Worm (Caenorhabditis elegans) whole organism, L2 larva: Measurements from ENCODE around the gene lgc-14.

Source experiments
- F13H6.1 ChIP-seq: sonication (generic microtip); optimal IDR thresholded peaks from 2 replicates; lab custom pipeline; 2016; ENCODE audit warnings: missing genetic modification characterization, missing compliant biosample characterization
- Y55F3AM.14 ChIP-seq: fragments of 200-800 bp; sonication (Bioruptor generic); optimal IDR thresholded peaks from 2 replicates; lab custom pipeline; 2018; ENCODE audit warnings: mild to moderate bottlenecking, missing genetic modification characterization, missing compliant biosample characterization
- alr-1 ChIP-seq: fragments of 150-350 bp; optimal IDR thresholded peaks from 2 replicates; lab custom pipeline; 2014; ENCODE audit warnings: missing biosample characterization, missing genetic modification characterization
- aly-2 ChIP-seq: fragments of 150-350 bp; optimal IDR thresholded peaks from 2 replicates; lab custom pipeline; 2014; ENCODE audit warnings: missing biosample characterization, missing genetic modification characterization
- ama-1 ChIP-seq: fragments of 150-350 bp; optimal IDR thresholded peaks from 2 replicates; lab custom pipeline; 2018; ENCODE audit warnings: inconsistent platforms
- ceh-16 ChIP-seq: fragments of 150-350 bp; optimal IDR thresholded peaks from 2 replicates; lab custom pipeline; 2014; ENCODE audit warnings: missing biosample characterization, missing genetic modification characterization
- ceh-82 ChIP-seq: fragments of 150-350 bp; optimal IDR thresholded peaks from 2 replicates; lab custom pipeline; 2014; ENCODE audit warnings: missing biosample characterization, missing genetic modification characterization
- crh-2 ChIP-seq: sonication (generic microtip); optimal IDR thresholded peaks from 2 replicates; lab custom pipeline; 2017; ENCODE audit warnings: missing biosample characterization, missing genetic modification characterization
- dmd-4 ChIP-seq: sonication (generic microtip); optimal IDR thresholded peaks from 2 replicates; lab custom pipeline; 2017; ENCODE audit warnings: missing biosample characterization, missing genetic modification characterization
- elt-3 ChIP-seq: sonication (generic microtip); optimal IDR thresholded peaks from 2 replicates; lab custom pipeline; 2017; ENCODE audit warnings: missing biosample characterization, missing genetic modification characterization
- gmeb-1 ChIP-seq: fragments of 150-350 bp; optimal IDR thresholded peaks from 2 replicates; lab custom pipeline; 2014; ENCODE audit warnings: missing biosample characterization, missing genetic modification characterization
- lin-13 ChIP-seq: fragments of 150-350 bp; optimal IDR thresholded peaks from 2 replicates; lab custom pipeline; 2014; ENCODE audit warnings: missing biosample characterization, missing genetic modification reagents, missing genetic modification characterization
- lin-39 ChIP-seq: fragments of 150-350 bp; optimal IDR thresholded peaks from 2 replicates; lab custom pipeline; 2014; ENCODE audit warnings: missing biosample characterization, missing genetic modification reagents, missing genetic modification characterization
- lsy-2 ChIP-seq, 2 experiments: fragments of 150-350 bp in 1 of 2; sonication (generic microtip) in 1 of 2; optimal IDR thresholded peaks; 2 replicates each; lab custom pipeline; 2014 to 2017; ENCODE audit warnings: missing biosample characterization in 2 of 2, missing genetic modification characterization in 2 of 2
- mdl-1 ChIP-seq, 2 experiments: fragments of 150-350 bp in 1 of 2; sonication (generic microtip) in 1 of 2; optimal IDR thresholded peaks; 2 replicates each; lab custom pipeline; 2017; ENCODE audit warnings: missing biosample characterization in 2 of 2, missing genetic modification characterization in 2 of 2
- nhr-10 ChIP-seq: sonication (generic microtip); optimal IDR thresholded peaks from 2 replicates; lab custom pipeline; 2017; ENCODE audit warnings: missing biosample characterization, missing genetic modification characterization
- nhr-11 ChIP-seq: fragments of 150-350 bp; optimal IDR thresholded peaks from 2 replicates; lab custom pipeline; 2014; ENCODE audit warnings: missing biosample characterization, missing genetic modification characterization
- nhr-129 ChIP-seq: fragments of 150-350 bp; optimal IDR thresholded peaks from 2 replicates; lab custom pipeline; 2014; ENCODE audit warnings: missing biosample characterization, missing genetic modification characterization
- nhr-23 ChIP-seq: fragments of 150-350 bp; optimal IDR thresholded peaks from 2 replicates; lab custom pipeline; 2014; ENCODE audit warnings: missing biosample characterization, missing genetic modification reagents, missing genetic modification characterization
- nhr-25 ChIP-seq: fragments of 150-350 bp; sonication (generic microtip); optimal IDR thresholded peaks from 3 replicates; lab custom pipeline; 2014; ENCODE audit warnings: missing biosample characterization, missing genetic modification characterization
- nhr-6 ChIP-seq: fragments of 150-350 bp; optimal IDR thresholded peaks from 2 replicates; lab custom pipeline; 2014; ENCODE audit warnings: missing biosample characterization, missing genetic modification characterization
- nhr-77 ChIP-seq: fragments of 150-350 bp; optimal IDR thresholded peaks from 2 replicates; lab custom pipeline; 2014; ENCODE audit warnings: missing biosample characterization, missing genetic modification characterization
- peb-1 ChIP-seq: fragments of 150-350 bp; optimal IDR thresholded peaks from 2 replicates; lab custom pipeline; 2014; ENCODE audit warnings: missing biosample characterization, missing genetic modification characterization
- sem-4 ChIP-seq: fragments of 150-350 bp; optimal IDR thresholded peaks from 2 replicates; lab custom pipeline; 2014; ENCODE audit warnings: missing biosample characterization, missing genetic modification reagents, missing genetic modification characterization
- skn-1 ChIP-seq: sonication (generic microtip); optimal IDR thresholded peaks from 2 replicates; lab custom pipeline; 2017; ENCODE audit warnings: missing biosample characterization, missing genetic modification characterization
- snpc-4 ChIP-seq: fragments of 150-350 bp; optimal IDR thresholded peaks from 2 replicates; lab custom pipeline; 2014; ENCODE audit warnings: missing biosample characterization, missing genetic modification characterization
- unc-55 ChIP-seq: fragments of 150-350 bp; sonication (generic microtip); optimal IDR thresholded peaks from 3 replicates; lab custom pipeline; 2014; ENCODE audit warnings: missing biosample characterization, missing genetic modification reagents, missing genetic modification characterization
- unc-62 ChIP-seq: fragments of 150-350 bp; optimal IDR thresholded peaks from 2 replicates; lab custom pipeline; 2014; ENCODE audit warnings: missing biosample characterization, missing genetic modification reagents, missing genetic modification characterization
- ztf-1 ChIP-seq: fragments of 200-800 bp; sonication (Bioruptor generic); conservative IDR thresholded peaks from 2 replicates; pipeline ENCODE4 v1.3.6; 2022; ENCODE audit warnings: missing genetic modification characterization, missing compliant biosample characterization
- ztf-11 ChIP-seq: sonication (generic microtip); optimal IDR thresholded peaks from 2 replicates; lab custom pipeline; 2017; ENCODE audit warnings: missing biosample characterization, missing genetic modification characterization

Gene lgc-14

ce11 chrX:12081250-12081649, 30.1 kb upstream of the lgc-14 start:
- no peak for TF ChIP-seq ztf-1 (GFP tag; lab: Robert Waterston, UW)
- TF ChIP-seq nhr-25 = no peak
- no peak for TF ChIP-seq lin-39 (tag; lab: Kevin White, UChicago)
- TF ChIP-seq nhr-129 (tag; lab: Kevin White, UChicago) = no peak
- TF ChIP-seq elt-3 (tag; lab: Kevin White, UChicago) = no peak
- TF ChIP-seq snpc-4 (tag; lab: Kevin White, UChicago) = no peak
- no peak for TF ChIP-seq unc-55 (GFP tag; lab: Kevin White, UChicago)
- no peak for TF ChIP-seq mdl-1 (tag; optimal IDR thresholded peaks at IDR 0.05; lab: Kevin White, UChicago)
- no peak for TF ChIP-seq ztf-11 (tag; lab: Kevin White, UChicago)
- TF ChIP-seq nhr-6 (tag; lab: Kevin White, UChicago) = no peak
- TF ChIP-seq gmeb-1 (tag; lab: Kevin White, UChicago) = no peak
- no peak for TF ChIP-seq lsy-2 (tag; optimal IDR thresholded peaks at IDR 0.05; lab: Kevin White, UChicago)
- TF ChIP-seq, all 48 proteins: peak for 0

ce11 chrX:12082813-12083212, 28.5 kb upstream of the lgc-14 start:
- TF ChIP-seq sem-4 (tag; lab: Kevin White, UChicago) (peak; percentile 15), unc-55 (GFP tag; lab: Kevin White, UChicago) (peak; percentile 12), nhr-23 (tag; lab: Kevin White, UChicago) (no peak), nhr-11 (tag; lab: Kevin White, UChicago) (no peak)

- TF ChIP-seq ceh-82 (tag; lab: Kevin White, UChicago) = no peak
- TF ChIP-seq, all 48 proteins: peak for 0
Observed at ce11 chrX:12086297-12086696, 25.0 kb upstream of the lgc-14 start.

- no peak for TF ChIP-seq unc-62
Observed at ce11 chrX:12092621-12093020, 18.7 kb upstream of the lgc-14 start.

- no peak for TF ChIP-seq dmd-4 (tag; lab: Kevin White, UChicago)
- TF ChIP-seq nhr-10 (tag; lab: Kevin White, UChicago) = no peak
- no peak for TF ChIP-seq alr-1 (tag; lab: Kevin White, UChicago)
- TF ChIP-seq snpc-4 (tag; lab: Kevin White, UChicago) = no peak
- TF ChIP-seq skn-1 (tag; lab: Kevin White, UChicago) = no peak
- TF ChIP-seq peb-1 (tag; lab: Kevin White, UChicago) = no peak
- no peak for TF ChIP-seq sem-4 (tag; lab: Kevin White, UChicago)
- no peak for TF ChIP-seq lin-39 (tag; lab: Kevin White, UChicago)
- no peak for TF ChIP-seq aly-2
- no peak for TF ChIP-seq lin-13 (GFP tag; lab: Kevin White, UChicago)
- TF ChIP-seq ama-1 = no peak
- TF ChIP-seq ceh-82 (tag; lab: Kevin White, UChicago) = no peak
- no peak for TF ChIP-seq ceh-16 (tag; lab: Kevin White, UChicago)
- TF ChIP-seq, all 48 proteins: peak for 0
Observed at ce11 chrX:12093043-12093442, 18.3 kb upstream of the lgc-14 start, which contains the start of gene W03G11.4. Gene W03G11.4 (minus strand): TSS chrX:12093143.

- TF ChIP-seq unc-55 (GFP tag; lab: Kevin White, UChicago) (peak; percentile 21), Y55F3AM.14 (GFP tag; lab: Kevin White, UChicago) (no peak), skn-1 (tag; lab: Kevin White, UChicago) (no peak), crh-2 (tag; lab: Kevin White, UChicago) (no peak), nhr-23 (tag; lab: Kevin White, UChicago) (no peak), lin-39 (tag; lab: Kevin White, UChicago) (no peak), nhr-77 (tag; lab: Kevin White, UChicago) (no peak)
Observed at ce11 chrX:12093992-12094391, 17.3 kb upstream of the lgc-14 start.

- TF ChIP-seq ztf-1 (GFP tag; lab: Robert Waterston, UW) (no peak), aly-2 (no peak), F13H6.1 (no peak)
Observed at ce11 chrX:12095200-12095599, 16.1 kb upstream of the lgc-14 start.
